Worm (Caenorhabditis elegans) whole organism, L2 larva: ENCODE data around the gene nhr-107.

Experiments
- nhr-237 ChIP-seq: fragments of 150-350 bp; optimal IDR thresholded peaks from 2 replicates; lab custom pipeline; 2014; ENCODE audit warnings: missing biosample characterization, missing genetic modification characterization
- sma-9 ChIP-seq, 2 experiments: fragments of 150-350 bp in 1 of 2; sonication (generic microtip) in 1 of 2; optimal IDR thresholded peaks; 2 replicates each; lab custom pipeline; 2014 to 2016; ENCODE audit warnings: missing genetic modification characterization in 2 of 2, mild to moderate bottlenecking in 1 of 2, missing biosample characterization in 1 of 2, missing compliant biosample characterization in 1 of 2, missing genetic modification reagents in 1 of 2, moderate library complexity in 1 of 2

DNA sequence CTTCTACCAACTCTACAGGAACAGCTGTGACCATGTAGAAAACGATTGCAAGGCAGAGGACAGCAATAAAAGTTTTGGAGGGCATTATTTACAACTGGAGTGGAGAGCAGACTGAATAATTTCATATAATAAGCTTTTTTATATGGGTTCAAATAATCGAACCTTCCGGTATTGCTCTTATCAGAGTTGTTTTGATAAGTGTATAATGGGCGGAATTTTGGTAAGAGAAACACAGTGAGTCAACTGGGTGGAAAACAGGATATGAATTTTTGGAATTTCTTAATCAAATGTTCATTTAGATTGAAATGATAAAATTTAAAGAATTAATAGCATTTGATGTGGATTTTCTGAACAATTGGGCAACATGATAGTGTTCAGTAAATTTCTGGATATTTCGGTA, 47.1 kb downstream of the nhr-107 start, which contains the start of gene Y57E12B.11:
- TF ChIP-seq nhr-237 (tag; lab: Kevin White, UChicago) = no peak
- no peak for TF ChIP-seq sma-9 (GFP tag; optimal IDR thresholded peaks at IDR 0.05; lab: Kevin White, UChicago)
- no peak for TF ChIP-seq sma-9 (tag; optimal IDR thresholded peaks at IDR 0.05; lab: Kevin White, UChicago)
